Worm (Caenorhabditis elegans) whole organism, young adult: ENCODE measurements around the gene set-19.

Source experiments
- F22D6.2 ChIP-seq: sonication (generic microtip); optimal IDR thresholded peaks from 2 replicates; lab custom pipeline; 2016; ENCODE audit warnings: mild to moderate bottlenecking, missing genetic modification characterization, missing compliant biosample characterization
- K12H6.12 ChIP-seq: fragments of 200-800 bp; sonication (Bioruptor generic); optimal IDR thresholded peaks from 2 replicates; lab custom pipeline; 2018; ENCODE audit warnings: mild to moderate bottlenecking, missing genetic modification characterization, missing compliant biosample characterization
- T26A5.8 ChIP-seq: sonication (generic microtip); optimal IDR thresholded peaks from 2 replicates; lab custom pipeline; 2016; ENCODE audit warnings: missing genetic modification characterization, missing compliant biosample characterization
- Y56A3A.18 ChIP-seq: fragments of 200-800 bp; sonication (Bioruptor generic); IDR thresholded peaks from 2 replicates; pipeline ENCODE4 v1.3.6; 2022; ENCODE audit warnings: missing genetic modification reagents, missing genetic modification characterization, missing compliant biosample characterization
- Y67H2A.10 ChIP-seq: fragments of 200-800 bp; sonication (Bioruptor generic); conservative IDR thresholded peaks from 2 replicates; pipeline ENCODE4 v1.3.6; 2022; ENCODE audit warnings: missing genetic modification reagents, missing genetic modification characterization, missing compliant biosample characterization
- Y79H2A.3 ChIP-seq: fragments of 200-800 bp; sonication (Bioruptor generic); conservative IDR thresholded peaks from 2 replicates; pipeline ENCODE4 v1.3.6; 2022; ENCODE audit warnings: missing genetic modification reagents, missing genetic modification characterization, missing compliant biosample characterization
- atf-7 ChIP-seq: sonication (generic microtip); optimal IDR thresholded peaks from 2 replicates; lab custom pipeline; 2017; ENCODE audit warnings: mild to moderate bottlenecking, missing genetic modification characterization, missing compliant biosample characterization
- attf-3 ChIP-seq: fragments of 200-800 bp; sonication (Bioruptor generic); conservative IDR thresholded peaks from 2 replicates; pipeline ENCODE4 v1.3.6; 2022; ENCODE audit warnings: missing genetic modification reagents, missing genetic modification characterization, missing compliant biosample characterization
- attf-5 ChIP-seq: fragments of 200-800 bp; sonication (Bioruptor generic); optimal IDR thresholded peaks from 2 replicates; lab custom pipeline; 2018; ENCODE audit warnings: mild to moderate bottlenecking, missing genetic modification characterization, missing compliant biosample characterization
- attf-6 ChIP-seq: fragments of 200-800 bp; sonication (Bioruptor generic); IDR thresholded peaks from 2 replicates; pipeline ENCODE4 v1.3.6; 2022; ENCODE audit warnings: missing genetic modification reagents, missing genetic modification characterization, missing compliant biosample characterization
- cebp-1 ChIP-seq, 2 experiments: fragments of 200-800 bp in 1 of 2; sonication (Bioruptor generic) in 1 of 2; sonication (generic microtip) in 1 of 2; IDR thresholded peaks in 1 of 2; optimal IDR thresholded peaks in 1 of 2; 2 replicates each; pipeline versions ENCODE4 v1.3.6 to Lab custom; 2017 to 2022; ENCODE audit warnings: missing compliant biosample characterization in 2 of 2, missing genetic modification characterization in 2 of 2, mild to moderate bottlenecking in 1 of 2, missing genetic modification reagents in 1 of 2, moderate library complexity in 1 of 2
- ceh-27 ChIP-seq: fragments of 200-800 bp; sonication (Bioruptor generic); optimal IDR thresholded peaks from 2 replicates; lab custom pipeline; 2018; ENCODE audit warnings: mild to moderate bottlenecking, missing genetic modification characterization, moderate library complexity, missing compliant biosample characterization
- ceh-58 ChIP-seq: fragments of 200-800 bp; sonication (Bioruptor generic); IDR thresholded peaks from 2 replicates; pipeline ENCODE4 v1.3.6; 2022; ENCODE audit warnings: missing genetic modification characterization, missing compliant biosample characterization
- chd-7 ChIP-seq: sonication (generic microtip); optimal IDR thresholded peaks from 2 replicates; lab custom pipeline; 2016; ENCODE audit warnings: mild to moderate bottlenecking, missing genetic modification characterization, moderate library complexity, missing compliant biosample characterization
- die-1 ChIP-seq: sonication (generic microtip); optimal IDR thresholded peaks from 2 replicates; lab custom pipeline; 2016; ENCODE audit warnings: missing genotype, mild to moderate bottlenecking, missing genetic modification characterization, missing compliant biosample characterization
- dox-1 ChIP-seq: fragments of 200-800 bp; sonication (Bioruptor generic); IDR thresholded peaks from 2 replicates; pipeline ENCODE4 v1.3.6; 2022; ENCODE audit warnings: missing genetic modification reagents, missing genetic modification characterization, missing compliant biosample characterization
- dpff-1 ChIP-seq: sonication (generic microtip); optimal IDR thresholded peaks from 2 replicates; lab custom pipeline; 2017; ENCODE audit warnings: mild to moderate bottlenecking, missing genetic modification characterization, missing compliant biosample characterization
- gei-17 ChIP-seq: fragments of 200-800 bp; sonication (Bioruptor generic); optimal IDR thresholded peaks from 2 replicates; lab custom pipeline; 2018; ENCODE audit warnings: mild to moderate bottlenecking, missing genetic modification characterization, missing compliant biosample characterization
- hmg-1.2 ChIP-seq: fragments of 200-800 bp; sonication (Bioruptor generic); IDR thresholded peaks from 2 replicates; pipeline ENCODE4 v1.3.6; 2022; ENCODE audit warnings: missing genetic modification reagents, missing genetic modification characterization, missing compliant biosample characterization
- hsf-1 ChIP-seq: fragments of 200-800 bp; sonication (Bioruptor generic); IDR thresholded peaks from 2 replicates; pipeline ENCODE4 v1.3.6; 2022; ENCODE audit warnings: missing genetic modification reagents, missing genetic modification characterization, missing compliant biosample characterization
- lin-35 ChIP-seq, 3 experiments: fragments of 150-350 bp in 2 of 3; sonication (generic microtip) in 1 of 3; optimal IDR thresholded peaks; 2 replicates each; lab custom pipeline; 2014 to 2018; ENCODE audit warnings: missing biosample characterization in 3 of 3, missing genetic modification characterization in 3 of 3, missing genetic modification reagents in 3 of 3
- lin-40 ChIP-seq: sonication (generic microtip); optimal IDR thresholded peaks from 2 replicates; lab custom pipeline; 2016; ENCODE audit warnings: missing genetic modification characterization, mild to moderate bottlenecking, missing compliant biosample characterization, missing genotype, missing genetic modification reagents
- lin-54 ChIP-seq: fragments of 200-800 bp; sonication (Bioruptor generic); optimal IDR thresholded peaks from 2 replicates; lab custom pipeline; 2018; ENCODE audit warnings: mild to moderate bottlenecking, missing genetic modification characterization, missing compliant biosample characterization
- lir-1 ChIP-seq: fragments of 200-800 bp; sonication (Bioruptor generic); conservative IDR thresholded peaks from 2 replicates; pipeline ENCODE4 v1.3.6; 2022; ENCODE audit warnings: missing genetic modification reagents, missing genetic modification characterization, missing compliant biosample characterization
- lsl-1 ChIP-seq: fragments of 200-800 bp; sonication (Bioruptor generic); optimal IDR thresholded peaks from 2 replicates; lab custom pipeline; 2018; ENCODE audit warnings: mild to moderate bottlenecking, missing genetic modification characterization, moderate library complexity, missing compliant biosample characterization
- lsy-27 ChIP-seq: sonication (generic microtip); optimal IDR thresholded peaks from 2 replicates; lab custom pipeline; 2017; ENCODE audit warnings: missing genetic modification characterization, mild to moderate bottlenecking, missing compliant biosample characterization, antibody characterized with exemption, missing genotype, borderline replicate concordance; ENCODE audit not compliant: insufficient read depth
- madf-10 ChIP-seq: sonication (generic microtip); optimal IDR thresholded peaks from 2 replicates; lab custom pipeline; 2016; ENCODE audit warnings: mild to moderate bottlenecking, missing genetic modification characterization, missing compliant biosample characterization
- madf-6 ChIP-seq: fragments of 200-800 bp; sonication (Bioruptor generic); IDR thresholded peaks from 2 replicates; pipeline ENCODE4 v1.3.6; 2022; ENCODE audit warnings: missing genetic modification reagents, missing genetic modification characterization, missing compliant biosample characterization
- madf-8 ChIP-seq: fragments of 200-800 bp; sonication (Bioruptor generic); conservative IDR thresholded peaks from 2 replicates; pipeline ENCODE4 v1.3.6; 2022; ENCODE audit warnings: missing genetic modification reagents, missing genetic modification characterization, missing compliant biosample characterization
- mcd-1 ChIP-seq: fragments of 200-800 bp; sonication (Bioruptor generic); IDR thresholded peaks from 2 replicates; pipeline ENCODE4 v1.3.6; 2022; ENCODE audit warnings: missing genetic modification reagents, missing genetic modification characterization, missing compliant biosample characterization
- nfyb-1 ChIP-seq: fragments of 200-800 bp; sonication (Bioruptor generic); IDR thresholded peaks from 2 replicates; pipeline ENCODE4 v1.3.6; 2022; ENCODE audit warnings: missing genetic modification reagents, missing genetic modification characterization, missing compliant biosample characterization
- nhr-179 ChIP-seq: sonication (generic microtip); optimal IDR thresholded peaks from 2 replicates; lab custom pipeline; 2016; ENCODE audit warnings: mild to moderate bottlenecking, missing genetic modification characterization, missing compliant biosample characterization
- nhr-27 ChIP-seq: fragments of 200-800 bp; sonication (Bioruptor generic); optimal IDR thresholded peaks from 2 replicates; lab custom pipeline; 2018; ENCODE audit warnings: mild to moderate bottlenecking, missing genetic modification characterization, moderate library complexity, missing compliant biosample characterization
- nhr-90 ChIP-seq: sonication (generic microtip); optimal IDR thresholded peaks from 2 replicates; lab custom pipeline; 2016; ENCODE audit warnings: missing genotype, mild to moderate bottlenecking, missing genetic modification characterization, missing compliant biosample characterization
- pha-4 ChIP-seq: fragments of 150-350 bp; sonication (generic microtip); optimal IDR thresholded peaks from 2 replicates; lab custom pipeline; 2014; ENCODE audit warnings: missing biosample characterization, missing genetic modification reagents, missing genetic modification characterization
- repo-1 ChIP-seq: sonication (generic microtip); optimal IDR thresholded peaks from 2 replicates; lab custom pipeline; 2017; ENCODE audit warnings: mild to moderate bottlenecking, missing genetic modification characterization, missing compliant biosample characterization
- snpc-3.4 ChIP-seq: sonication (generic microtip); optimal IDR thresholded peaks from 2 replicates; lab custom pipeline; 2017; ENCODE audit warnings: missing genetic modification characterization, mild to moderate bottlenecking, missing compliant biosample characterization, antibody characterized with exemption, moderate library complexity, missing genotype, missing genetic modification reagents
- snpc-4 ChIP-seq, 5 experiments: fragments of 150-350 bp in 1 of 5; sonication (generic microtip) in 4 of 5; optimal IDR thresholded peaks; 2 replicates each; lab custom pipeline; 2014 to 2018; ENCODE audit warnings: missing genetic modification characterization in 5 of 5, missing biosample characterization in 3 of 5, antibody characterized with exemption in 2 of 5, mild to moderate bottlenecking in 2 of 5, missing compliant biosample characterization in 2 of 5, missing genotype in 2 of 5, moderate library complexity in 2 of 5, missing genetic modification reagents in 1 of 5
- somi-1 ChIP-seq: fragments of 200-800 bp; sonication (Bioruptor generic); optimal IDR thresholded peaks from 2 replicates; lab custom pipeline; 2018; ENCODE audit warnings: mild to moderate bottlenecking, missing genetic modification characterization, missing compliant biosample characterization
- zfh-2 ChIP-seq: fragments of 200-800 bp; sonication (Bioruptor generic); conservative IDR thresholded peaks from 2 replicates; pipeline ENCODE4 v1.3.6; 2022; ENCODE audit warnings: missing genetic modification reagents, missing genetic modification characterization, missing compliant biosample characterization
- ztf-18 ChIP-seq: sonication (generic microtip); optimal IDR thresholded peaks from 2 replicates; lab custom pipeline; 2016; ENCODE audit warnings: missing genotype, mild to moderate bottlenecking, missing genetic modification characterization, missing compliant biosample characterization
- ztf-6 ChIP-seq: fragments of 200-800 bp; sonication (Bioruptor generic); IDR thresholded peaks from 2 replicates; pipeline ENCODE4 v1.3.6; 2022; ENCODE audit warnings: missing genetic modification reagents, missing genetic modification characterization, missing compliant biosample characterization

set-19 gene

DNA sequence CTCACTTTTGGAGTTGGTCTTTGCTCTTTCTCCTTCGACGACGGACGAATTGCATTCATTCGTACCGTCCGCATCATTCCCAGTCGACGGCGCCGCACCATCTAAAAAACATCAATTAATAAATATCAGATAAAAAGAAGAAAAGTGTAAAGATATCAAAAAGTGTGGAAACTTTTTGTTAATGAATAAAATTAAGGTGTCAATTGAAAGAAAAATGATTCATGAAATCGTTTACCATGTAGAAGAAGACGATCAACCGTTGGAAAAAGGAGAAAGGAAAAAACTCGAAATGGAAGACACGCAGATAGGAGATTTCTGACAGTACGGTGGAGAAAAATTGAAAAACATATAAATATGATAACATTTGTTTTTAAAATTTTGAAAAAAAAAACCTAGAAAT lies at the start of gene set-19:
Gene set-19 (minus strand): TSS at position 101 of the 400 bp plus-strand sequence.
- TF ChIP-seq ceh-58 (GFP tag; lab: Robert Waterston, UW) (no peak), pha-4 (no peak), attf-3 (no peak), ceh-27 (GFP tag; lab: Kevin White, UChicago) (no peak), lsl-1 (GFP tag; lab: Kevin White, UChicago) (no peak), attf-6 (GFP tag; lab: Robert Waterston, UW) (no peak), hmg-1.2 (GFP tag; lab: Robert Waterston, UW) (no peak), snpc-4 (GFP tag; optimal IDR thresholded peaks at IDR 0.05; lab: Kevin White, UChicago) (no peak), snpc-4 (tag; optimal IDR thresholded peaks at IDR 0.05; lab: Kevin White, UChicago) (no peak), lsy-27 (no peak), F22D6.2 (no peak), snpc-3.4 (tag; lab: Kevin White, UChicago) (no peak), hsf-1 (GFP tag; lab: Robert Waterston, UW) (no peak)

DNA sequence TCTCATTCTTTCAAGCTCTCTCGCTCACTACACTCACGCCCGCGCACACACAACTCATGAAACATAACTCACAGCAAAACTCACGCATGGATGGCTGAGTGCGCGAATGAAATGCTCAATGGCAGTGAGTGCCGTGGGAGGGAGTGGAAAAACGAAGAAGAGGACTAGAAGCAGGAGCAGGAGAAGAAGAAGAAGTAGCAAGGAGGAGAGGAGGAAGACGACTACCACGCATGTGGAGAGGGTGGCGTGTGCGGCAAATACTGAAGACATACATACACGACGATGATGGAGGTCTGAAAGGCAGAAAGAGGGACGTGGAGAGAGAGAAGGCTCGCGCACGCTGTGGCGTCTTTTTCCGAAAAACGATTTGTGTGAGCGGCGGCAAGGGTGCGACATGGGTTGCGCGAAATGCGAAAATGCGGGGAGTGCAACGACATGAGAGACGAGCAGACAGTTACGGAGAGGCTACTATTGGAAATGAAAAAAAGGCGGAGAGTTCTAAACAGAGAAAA lies 49.0 kb upstream of the set-19 start:
- peak; percentile 76 for TF ChIP-seq K12H6.12 (tag; lab: Kevin White, UChicago)
- peak; percentile 22 for TF ChIP-seq somi-1 (GFP tag; lab: Kevin White, UChicago)
- TF ChIP-seq Y79H2A.3 (GFP tag; lab: Robert Waterston, UW): no peak
- no peak for TF ChIP-seq dpff-1 (tag; lab: Kevin White, UChicago)
- TF ChIP-seq chd-7 (tag; lab: Kevin White, UChicago): peak; percentile 65
- TF ChIP-seq die-1 (tag; lab: Kevin White, UChicago): peak; percentile 27
- peak; percentile 12 for TF ChIP-seq lin-54 (GFP tag; lab: Kevin White, UChicago)
- TF ChIP-seq T26A5.8 (tag; lab: Kevin White, UChicago): no peak
- TF ChIP-seq nhr-179 (tag; lab: Kevin White, UChicago): no peak
- TF ChIP-seq dox-1 (GFP tag; lab: Robert Waterston, UW): peak; percentile 42; the same call in 1 of the 2 replicates
- no peak for TF ChIP-seq lsy-27
- no peak for TF ChIP-seq Y56A3A.18 (GFP tag; lab: Robert Waterston, UW)
- TF ChIP-seq madf-6 (GFP tag; lab: Robert Waterston, UW): no peak
- TF ChIP-seq ztf-6 (GFP tag; lab: Robert Waterston, UW): peak; percentile 15; the same call in 1 of the 2 replicates
- no peak for TF ChIP-seq cebp-1 (GFP tag; IDR thresholded peaks at IDR 0.05; lab: Robert Waterston, UW)
- TF ChIP-seq cebp-1 (tag; optimal IDR thresholded peaks at IDR 0.05; lab: Kevin White, UChicago): peak; percentile 67
- TF ChIP-seq lir-1 (GFP tag; lab: Robert Waterston, UW): peak; percentile 44; the same call in 1 of the 2 replicates
- TF ChIP-seq nfyb-1 (GFP tag; lab: Robert Waterston, UW): peak; percentile 69
- TF ChIP-seq gei-17 (GFP tag; lab: Kevin White, UChicago): peak; percentile 13
- peak; percentile 93 for TF ChIP-seq zfh-2 (GFP tag; lab: Robert Waterston, UW)
- peak; percentile 19 for TF ChIP-seq hmg-1.2 (GFP tag; lab: Robert Waterston, UW)
- peak; percentile 4 for TF ChIP-seq atf-7 (tag; lab: Kevin White, UChicago)
- peak; percentile 62 for TF ChIP-seq ceh-27 (GFP tag; lab: Kevin White, UChicago)
- TF ChIP-seq snpc-4 (GFP tag; optimal IDR thresholded peaks at IDR 0.05; lab: Kevin White, UChicago): no peak
- peak in 1 of 4 experiments; percentile 47 for TF ChIP-seq snpc-4 (tag; optimal IDR thresholded peaks at IDR 0.05; lab: Kevin White, UChicago)
- TF ChIP-seq lin-40 (tag; lab: Kevin White, UChicago): peak; percentile 64
- peak; percentile 46 for TF ChIP-seq madf-10
- TF ChIP-seq ztf-18 (tag; lab: Kevin White, UChicago): peak; percentile 33
- TF ChIP-seq madf-8 (GFP tag; lab: Robert Waterston, UW): no peak
- no peak for TF ChIP-seq nhr-27 (tag; lab: Kevin White, UChicago)
- peak; percentile 7 for TF ChIP-seq repo-1 (tag; lab: Kevin White, UChicago)
- peak; percentile 26 for TF ChIP-seq attf-5 (GFP tag; lab: Kevin White, UChicago)
- no peak for TF ChIP-seq nhr-90
- TF ChIP-seq lin-35 (GFP tag; optimal IDR thresholded peaks at IDR 0.05; lab: Kevin White, UChicago): peak in 1 of 3 experiments; percentile 60
- peak; percentile 49 for TF ChIP-seq mcd-1
- no peak for TF ChIP-seq Y67H2A.10
